Worm (Caenorhabditis elegans): Measurements from ENCODE around the gene nape-1.

The nape-1 gene

DNA sequence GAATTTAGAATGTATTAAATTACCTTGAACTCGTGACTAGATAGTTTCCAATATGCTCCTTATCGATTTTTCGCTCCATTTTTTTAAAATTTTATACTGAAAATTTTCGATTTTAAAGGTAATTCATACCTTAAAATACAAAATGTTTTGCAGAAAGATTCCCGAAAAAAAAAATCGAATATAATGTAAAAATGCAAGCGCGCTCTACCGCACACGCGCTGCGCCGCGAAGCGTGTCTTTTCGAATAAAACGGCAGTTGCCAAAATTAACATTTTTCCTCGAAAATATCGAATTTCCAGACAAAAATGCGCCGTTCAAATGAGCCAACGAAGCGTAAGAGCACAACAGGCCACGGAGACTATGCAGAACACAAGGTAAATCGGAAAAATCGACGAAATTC is 46.0 kb downstream of the nape-1 start, which contains the start of the genes taf-6.2 and Y37E11AL.3:
Gene taf-6.2, minus strand, starts transcription at position 96 of the 400 bp plus-strand sequence.
Gene Y37E11AL.3, plus strand, starts transcription at position 298 of the 400 bp plus-strand sequence.
- TF ChIP-seq ceh-24 (tag; optimal IDR thresholded peaks at IDR 0.05) (no peak), dmd-4 (tag; optimal IDR thresholded peaks at IDR 0.05; ENCODE audit: borderline replicate concordance) (no peak), unc-42 (tag; optimal IDR thresholded peaks at IDR 0.05) (peak; percentile 33), ceh-48 (tag; optimal IDR thresholded peaks at IDR 0.05) (peak; percentile 54), ceh-34 (tag; optimal IDR thresholded peaks at IDR 0.05) (peak; percentile 4)
